Fruit fly (Drosophila melanogaster): ENCODE results near the gene CG11854.

- no peak for TF ChIP-seq CG34367 (tag; optimal IDR thresholded peaks at IDR 0.05)
- TF ChIP-seq CG8301 (tag; optimal IDR thresholded peaks at IDR 0.05) = no peak
These were observed 32.6 kb upstream of the CG11854 start for dm6 chr3R:25209207-25209606.

All from whole organism, pupa.